Worm (Caenorhabditis elegans): ENCODE measurements around the gene T25B6.4.

The T25B6.4 gene

ce11 chrX:9027304-9027703 lies 11.8 kb downstream of the T25B6.4 start, which contains the start of gene T25B6.3:
TSS of gene T25B6.3 (plus strand) at chrX:9027604.
- TF ChIP-seq flt-1 (GFP tag; IDR thresholded peaks at IDR 0.05) (no peak), med-1 (GFP tag; optimal IDR thresholded peaks at IDR 0.05; ENCODE audit: insufficient read depth) (no peak), T22C8.4 (GFP tag; IDR thresholded peaks at IDR 0.05) (no peak), klf-2 (GFP tag; conservative IDR thresholded peaks at IDR 0.05) (no peak)

DNA sequence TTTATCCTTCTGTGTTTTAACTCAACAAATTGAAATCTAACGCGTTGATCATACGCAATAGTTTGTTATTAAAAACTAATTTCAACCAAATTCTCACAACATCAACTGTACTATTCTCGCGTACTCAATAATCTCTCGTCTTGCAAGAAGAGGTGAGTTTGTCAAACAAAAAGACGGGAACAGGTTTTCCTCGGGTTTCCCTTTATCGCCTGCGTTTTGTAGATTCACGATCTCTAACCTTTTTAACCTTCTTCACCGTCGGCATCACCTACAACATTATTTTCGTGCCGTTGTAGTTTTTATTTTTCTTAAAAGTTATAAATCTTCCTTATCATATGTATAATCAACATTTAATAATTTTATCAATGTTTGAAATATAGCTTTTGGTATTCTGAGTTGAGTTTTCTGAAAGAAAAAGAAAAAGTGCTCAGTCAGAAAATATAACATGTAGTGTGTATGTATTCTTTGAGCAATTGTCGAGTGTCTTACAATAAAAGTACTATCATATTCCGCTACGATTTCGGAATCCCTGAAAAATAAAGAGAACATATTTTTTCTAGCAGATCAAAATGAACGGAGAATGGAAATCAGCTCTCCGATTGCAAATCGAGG lies 13.5 kb downstream of the T25B6.4 start, which contains the start of gene snf-12:
Gene snf-12, plus strand, starts transcription at position 562 of the 612 bp plus-strand sequence.
- TF ChIP-seq ref-1 (GFP tag; conservative IDR thresholded peaks at IDR 0.05): no peak

DNA sequence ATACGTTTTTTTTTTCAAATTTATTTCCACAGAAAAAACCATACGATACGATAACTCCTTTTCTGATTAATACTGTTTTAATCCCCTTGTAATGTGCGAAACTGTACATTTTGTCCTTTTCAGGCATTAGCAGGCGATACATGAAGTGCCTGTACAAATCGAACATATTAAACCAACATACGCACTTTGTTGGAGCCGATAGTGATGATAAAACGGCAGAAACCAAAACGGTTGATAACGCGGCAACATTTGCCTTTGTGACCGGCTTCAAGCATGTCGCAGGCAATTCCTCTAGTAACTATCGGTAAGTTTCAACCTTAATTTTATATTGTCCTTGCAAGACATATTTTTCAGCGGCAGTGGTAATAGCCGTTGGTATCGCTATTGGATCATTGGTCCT lies 18.8 kb downstream of the T25B6.4 start, which contains the start of gene nep-22:
Gene nep-22, plus strand, starts transcription at position 245 of the 400 bp plus-strand sequence.
- TF ChIP-seq T22C8.4 (GFP tag; IDR thresholded peaks at IDR 0.05): no peak
- no peak for TF ChIP-seq ref-1 (GFP tag; conservative IDR thresholded peaks at IDR 0.05)
- no peak for TF ChIP-seq tab-1 (GFP tag; IDR thresholded peaks at IDR 0.05)
- TF ChIP-seq ztf-29 (GFP tag; IDR thresholded peaks at IDR 0.05): no peak
- TF ChIP-seq klf-2 (GFP tag; conservative IDR thresholded peaks at IDR 0.05): no peak
- TF ChIP-seq med-1 (GFP tag; optimal IDR thresholded peaks at IDR 0.05; ENCODE audit: insufficient read depth): no peak
- no peak for TF ChIP-seq flt-1 (GFP tag; IDR thresholded peaks at IDR 0.05)
- TF ChIP-seq ztf-23 (GFP tag; IDR thresholded peaks at IDR 0.05): no peak
- no peak for TF ChIP-seq cog-1 (tag; optimal IDR thresholded peaks at IDR 0.05)

- TF ChIP-seq klf-2 (GFP tag; conservative IDR thresholded peaks at IDR 0.05) (no peak), tab-1 (GFP tag; IDR thresholded peaks at IDR 0.05) (no peak)
Measured at ce11 chrX:9035142-9035541, 19.6 kb downstream of the T25B6.4 start.

ce11 chrX:9036237-9036636 lies 20.7 kb downstream of the T25B6.4 start:
- TF ChIP-seq flt-1 (GFP tag; IDR thresholded peaks at IDR 0.05) (no peak), tab-1 (GFP tag; IDR thresholded peaks at IDR 0.05) (no peak), ref-1 (GFP tag; conservative IDR thresholded peaks at IDR 0.05) (no peak), ztf-23 (GFP tag; IDR thresholded peaks at IDR 0.05) (no peak), klf-2 (GFP tag; conservative IDR thresholded peaks at IDR 0.05) (no peak), med-1 (GFP tag; optimal IDR thresholded peaks at IDR 0.05; ENCODE audit: insufficient read depth) (no peak), cog-1 (tag; optimal IDR thresholded peaks at IDR 0.05) (no peak), ztf-29 (GFP tag; IDR thresholded peaks at IDR 0.05) (no peak), T22C8.4 (GFP tag; IDR thresholded peaks at IDR 0.05) (no peak)

ce11 chrX:9045913-9046312 lies 30.4 kb downstream of the T25B6.4 start, which contains the start of gene prdm-14:
TSS of gene prdm-14 (plus strand) at chrX:9046213.
- TF ChIP-seq klf-2 (GFP tag; conservative IDR thresholded peaks at IDR 0.05) (no peak), ztf-23 (GFP tag; IDR thresholded peaks at IDR 0.05) (no peak), ref-1 (GFP tag; conservative IDR thresholded peaks at IDR 0.05) (no peak), tab-1 (GFP tag; IDR thresholded peaks at IDR 0.05) (no peak), ztf-29 (GFP tag; IDR thresholded peaks at IDR 0.05) (no peak), T22C8.4 (GFP tag; IDR thresholded peaks at IDR 0.05) (no peak), cog-1 (tag; optimal IDR thresholded peaks at IDR 0.05) (no peak), flt-1 (GFP tag; IDR thresholded peaks at IDR 0.05) (no peak), med-1 (GFP tag; optimal IDR thresholded peaks at IDR 0.05; ENCODE audit: insufficient read depth) (no peak)

ce11 chrX:9048657-9049056 lies 33.1 kb downstream of the T25B6.4 start, which contains the start of gene F47E1.20:
TSS of gene F47E1.20 (plus strand) at chrX:9048957.
- TF ChIP-seq cog-1 (tag; optimal IDR thresholded peaks at IDR 0.05) (no peak), T22C8.4 (GFP tag; IDR thresholded peaks at IDR 0.05) (no peak), ztf-23 (GFP tag; IDR thresholded peaks at IDR 0.05) (no peak), flt-1 (GFP tag; IDR thresholded peaks at IDR 0.05) (no peak)

- TF ChIP-seq tab-1 (GFP tag; IDR thresholded peaks at IDR 0.05) (no peak), klf-2 (GFP tag; conservative IDR thresholded peaks at IDR 0.05) (no peak)
Measured at ce11 chrX:9053426-9053825, 37.9 kb downstream of the T25B6.4 start.

ce11 chrX:9057352-9057751 lies 41.8 kb downstream of the T25B6.4 start, which contains the start of gene F47E1.2:
TSS of gene F47E1.2 (plus strand) at chrX:9057652.
- no peak for TF ChIP-seq ref-1 (GFP tag; conservative IDR thresholded peaks at IDR 0.05)
- TF ChIP-seq med-1 (GFP tag; optimal IDR thresholded peaks at IDR 0.05; ENCODE audit: insufficient read depth): no peak
- TF ChIP-seq tab-1 (GFP tag; IDR thresholded peaks at IDR 0.05): no peak
- TF ChIP-seq ztf-29 (GFP tag; IDR thresholded peaks at IDR 0.05): no peak

DNA sequence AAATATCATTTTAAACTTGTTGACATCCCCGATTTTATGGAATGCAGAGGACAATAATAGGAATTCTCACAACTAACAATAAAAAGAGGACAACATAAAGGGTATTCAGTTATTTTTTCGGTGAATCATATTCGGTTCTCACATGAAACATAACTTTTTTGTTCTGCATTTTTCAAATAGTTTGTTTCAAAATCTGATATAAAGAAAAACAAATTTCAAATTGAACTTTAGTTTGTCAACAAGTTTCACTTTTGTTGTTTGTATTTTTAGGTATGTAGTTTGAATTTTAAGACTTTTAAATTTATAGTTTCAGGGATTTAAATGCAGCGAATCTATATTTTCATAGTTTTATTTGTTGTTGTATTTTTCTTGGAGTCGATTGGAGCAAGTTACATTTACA lies 47.0 kb downstream of the T25B6.4 start, which contains the start of gene F47E1.4:
Gene F47E1.4, plus strand, starts transcription at position 301 of the 400 bp plus-strand sequence.
- TF ChIP-seq cog-1 (tag; optimal IDR thresholded peaks at IDR 0.05) (no peak), klf-2 (GFP tag; conservative IDR thresholded peaks at IDR 0.05) (no peak), ztf-23 (GFP tag; IDR thresholded peaks at IDR 0.05) (no peak), med-1 (GFP tag; optimal IDR thresholded peaks at IDR 0.05; ENCODE audit: insufficient read depth) (no peak), flt-1 (GFP tag; IDR thresholded peaks at IDR 0.05) (no peak), ztf-29 (GFP tag; IDR thresholded peaks at IDR 0.05) (no peak), T22C8.4 (GFP tag; IDR thresholded peaks at IDR 0.05) (no peak), tab-1 (GFP tag; IDR thresholded peaks at IDR 0.05) (no peak)

- TF ChIP-seq tab-1 (GFP tag; IDR thresholded peaks at IDR 0.05) (no peak), cog-1 (tag; optimal IDR thresholded peaks at IDR 0.05) (no peak), klf-2 (GFP tag; conservative IDR thresholded peaks at IDR 0.05) (no peak), ztf-29 (GFP tag; IDR thresholded peaks at IDR 0.05) (no peak), ref-1 (GFP tag; conservative IDR thresholded peaks at IDR 0.05) (no peak)
Measured at ce11 chrX:9063439-9063838, 47.9 kb downstream of the T25B6.4 start.
